Worm (Caenorhabditis elegans): ENCODE data around the gene abt-4.

DNA sequence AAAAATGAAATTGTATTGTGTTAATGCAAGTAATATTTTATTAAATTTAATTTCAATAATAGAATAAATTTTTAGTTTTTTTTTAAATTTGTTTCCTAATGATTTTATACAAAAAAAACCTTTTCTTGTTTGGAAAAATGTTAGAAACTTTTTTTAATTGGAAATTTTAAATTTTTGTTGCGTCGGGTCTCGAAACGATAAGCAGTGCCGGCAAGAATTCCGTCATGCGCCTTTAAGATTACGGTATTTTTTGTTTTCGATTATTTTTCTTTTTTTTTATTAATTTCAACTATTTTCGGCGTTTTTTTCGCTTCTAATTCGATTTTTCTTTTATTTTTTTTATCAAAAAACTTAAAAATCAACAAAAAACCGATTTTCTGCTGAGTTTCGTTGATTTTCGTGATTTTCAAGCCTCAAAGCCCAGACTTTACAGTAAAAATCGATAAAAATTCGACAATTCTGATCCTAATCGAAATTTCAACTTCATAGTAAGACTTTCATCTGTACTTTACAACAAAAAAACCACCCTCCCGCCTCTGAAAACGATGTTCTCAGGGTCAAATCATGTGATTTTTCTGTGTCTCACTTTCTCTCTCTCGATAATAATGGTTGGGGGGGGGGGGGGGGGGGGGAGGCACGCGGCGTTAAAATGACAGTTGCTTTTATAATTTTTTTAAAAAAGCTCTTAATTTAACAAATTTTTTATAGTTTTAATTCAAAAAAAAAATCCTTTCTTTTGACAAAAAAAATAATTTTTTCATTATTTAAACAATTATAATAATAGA lies 17.2 kb upstream of the abt-4 start:
- TF ChIP-seq ceh-9 (tag; optimal IDR thresholded peaks at IDR 0.05) (no peak), nhr-11 (tag; optimal IDR thresholded peaks at IDR 0.05) (no peak), tbx-2 (tag; optimal IDR thresholded peaks at IDR 0.05) (no peak), npax-4 (tag; optimal IDR thresholded peaks at IDR 0.05) (no peak), unc-42 (tag; optimal IDR thresholded peaks at IDR 0.05) (no peak), ceh-24 (tag; optimal IDR thresholded peaks at IDR 0.05) (no peak), nhr-232 (tag; optimal IDR thresholded peaks at IDR 0.05) (no peak), fkh-6 (tag; optimal IDR thresholded peaks at IDR 0.05) (no peak), pqm-1 (tag; optimal IDR thresholded peaks at IDR 0.05) (no peak), tbx-7 (tag; optimal IDR thresholded peaks at IDR 0.05) (no peak), eyg-1 (tag; optimal IDR thresholded peaks at IDR 0.05) (no peak), zip-5 (tag; optimal IDR thresholded peaks at IDR 0.05) (no peak)
